Fruit fly (Drosophila melanogaster) whole organism, embryonic: ENCODE results near the gene SsRbeta.

Source experiments
- Antp ChIP-seq: fragments of 200-800 bp; sonication (Bioruptor generic); optimal IDR thresholded peaks from 3 replicates; lab custom pipeline; 2016; ENCODE audit warnings: missing biosample characterization, missing genetic modification characterization
- CG10209 ChIP-seq: fragments of 200-800 bp; sonication (Bioruptor generic); optimal IDR thresholded peaks from 3 replicates; lab custom pipeline; 2017; ENCODE audit warnings: missing biosample characterization, mild to moderate bottlenecking, missing genetic modification characterization, missing genetic modification reagents
- CG10462 ChIP-seq: fragments of 200-800 bp; sonication (Bioruptor generic); optimal IDR thresholded peaks from 2 replicates; lab custom pipeline; 2016; ENCODE audit warnings: missing biosample characterization, missing genetic modification characterization
- CG11456 ChIP-seq: fragments of 200-800 bp; sonication (Bioruptor generic); IDR thresholded peaks from 3 replicates; pipeline ENCODE4 v1.3.6; 2022; ENCODE audit warnings: missing biosample characterization, missing genetic modification characterization
- CG11696 ChIP-seq: fragments of 200-800 bp; sonication (Bioruptor generic); IDR thresholded peaks from 2 replicates; pipeline ENCODE4 v1.3.6; 2022; ENCODE audit warnings: missing biosample characterization, missing genetic modification characterization
- CG12236 ChIP-seq: fragments of 200-800 bp; sonication (Bioruptor generic); optimal IDR thresholded peaks from 2 replicates; lab custom pipeline; 2016; ENCODE audit warnings: missing biosample characterization, missing genetic modification characterization
- CG1233 ChIP-seq: fragments of 200-800 bp; sonication (Bioruptor generic); optimal IDR thresholded peaks from 4 replicates; lab custom pipeline; 2018; ENCODE audit warnings: missing biosample characterization, mild to moderate bottlenecking, missing genetic modification characterization
- CG12391 ChIP-seq: fragments of 200-800 bp; sonication (Bioruptor generic); optimal IDR thresholded peaks from 3 replicates; lab custom pipeline; 2018; ENCODE audit warnings: missing biosample characterization, mild to moderate bottlenecking, missing genetic modification characterization, moderate library complexity
- CG14965 ChIP-seq: fragments of 200-800 bp; sonication (Bioruptor generic); optimal IDR thresholded peaks from 2 replicates; lab custom pipeline; 2016; ENCODE audit warnings: missing biosample characterization, missing genetic modification characterization, borderline replicate concordance
- CG15269 ChIP-seq: fragments of 200-800 bp; sonication (Bioruptor generic); optimal IDR thresholded peaks from 2 replicates; lab custom pipeline; 2018; ENCODE audit warnings: missing biosample characterization, mild to moderate bottlenecking, missing genetic modification characterization, moderate library complexity
- CG15514 ChIP-seq: fragments of 200-800 bp; sonication (Bioruptor generic); optimal IDR thresholded peaks from 3 replicates; lab custom pipeline; 2017; ENCODE audit warnings: missing biosample characterization, missing genetic modification characterization, mild to moderate bottlenecking, moderate library complexity, missing genetic modification reagents
- CG16815 ChIP-seq: fragments of 200-800 bp; sonication (Bioruptor generic); optimal IDR thresholded peaks from 3 replicates; lab custom pipeline; 2017; ENCODE audit warnings: missing biosample characterization, mild to moderate bottlenecking, missing genetic modification characterization
- CG18011 ChIP-seq: fragments of 200-800 bp; sonication (Bioruptor generic); optimal IDR thresholded peaks from 2 replicates; lab custom pipeline; 2017; ENCODE audit warnings: missing biosample characterization, missing genetic modification characterization, mild to moderate bottlenecking, moderate library complexity, missing genotype
- CG30020 ChIP-seq: fragments of 200-800 bp; optimal IDR thresholded peaks from 2 replicates; lab custom pipeline; 2019; ENCODE audit warnings: missing biosample characterization, mild to moderate bottlenecking, missing genetic modification characterization, moderate library complexity
- CG33213 ChIP-seq: fragments of 200-800 bp; sonication (Bioruptor generic); optimal IDR thresholded peaks from 3 replicates; lab custom pipeline; 2016; ENCODE audit warnings: missing biosample characterization, missing genetic modification characterization
- CG4282 ChIP-seq: fragments of 200-800 bp; sonication (Bioruptor generic); optimal IDR thresholded peaks from 2 replicates; lab custom pipeline; 2016; ENCODE audit warnings: missing biosample characterization, missing genetic modification characterization
- CG5953 ChIP-seq: fragments of 200-800 bp; sonication (Bioruptor generic); IDR thresholded peaks from 2 replicates; pipeline ENCODE4 v1.3.6; 2022; ENCODE audit warnings: missing biosample characterization, missing genetic modification characterization
- CG6654 ChIP-seq: fragments of 200-800 bp; sonication (Bioruptor generic); optimal IDR thresholded peaks from 2 replicates; lab custom pipeline; 2017; ENCODE audit warnings: missing biosample characterization, mild to moderate bottlenecking, missing genetic modification characterization
- CG6683 ChIP-seq: fragments of 200-800 bp; sonication (Bioruptor generic); optimal IDR thresholded peaks from 2 replicates; lab custom pipeline; 2017; ENCODE audit warnings: missing biosample characterization, mild to moderate bottlenecking, missing genetic modification characterization, missing genetic modification reagents
- CG6854 ChIP-seq: fragments of 200-800 bp; sonication (Bioruptor generic); optimal IDR thresholded peaks from 3 replicates; lab custom pipeline; 2017; ENCODE audit warnings: missing biosample characterization, mild to moderate bottlenecking, missing genetic modification characterization
- CG9797 ChIP-seq: fragments of 200-800 bp; sonication (Bioruptor generic); optimal IDR thresholded peaks from 3 replicates; lab custom pipeline; 2018; ENCODE audit warnings: missing biosample characterization, mild to moderate bottlenecking, missing genetic modification characterization
- CG9817 ChIP-seq: fragments of 200-800 bp; sonication (Bioruptor generic); optimal IDR thresholded peaks from 2 replicates; lab custom pipeline; 2018; ENCODE audit warnings: missing biosample characterization, mild to moderate bottlenecking, missing genetic modification characterization, moderate library complexity
- CrebB ChIP-seq: fragments of 200-800 bp; sonication (Bioruptor generic); optimal IDR thresholded peaks from 3 replicates; lab custom pipeline; 2018; ENCODE audit warnings: missing biosample characterization, mild to moderate bottlenecking, missing genetic modification characterization
- D ChIP-seq, 2 experiments: fragments of 200-800 bp in 1 of 2; fragments of >200 bp in 1 of 2; sonication (Bioruptor generic) in 1 of 2; optimal IDR thresholded peaks; 2 replicates in 1 of 2; 3 replicates in 1 of 2; lab custom pipeline; 2017; ENCODE audit warnings: mild to moderate bottlenecking in 1 of 2, missing biosample characterization in 1 of 2, missing genetic modification characterization in 1 of 2, missing genetic modification reagents in 1 of 2
- Dek ChIP-seq: fragments of 200-800 bp; sonication (Bioruptor generic); optimal IDR thresholded peaks from 3 replicates; lab custom pipeline; 2019; ENCODE audit warnings: missing biosample characterization, mild to moderate bottlenecking, missing genetic modification characterization, moderate library complexity
- Dp ChIP-seq: fragments of 200-800 bp; sonication (Bioruptor generic); optimal IDR thresholded peaks from 2 replicates; lab custom pipeline; 2018; ENCODE audit warnings: missing biosample characterization, mild to moderate bottlenecking, missing genetic modification characterization, moderate library complexity
- GATAe ChIP-seq: fragments of 200-800 bp; sonication (Bioruptor generic); conservative IDR thresholded peaks from 2 replicates; pipeline ENCODE4 v1.3.6; 2022; ENCODE audit warnings: missing biosample characterization, missing genetic modification characterization
- HLH4C ChIP-seq: fragments of 200-800 bp; sonication (Bioruptor generic); IDR thresholded peaks from 3 replicates; pipeline ENCODE4 v1.3.6; 2022; ENCODE audit warnings: missing biosample characterization, missing genetic modification characterization; ENCODE audit not compliant: partially characterized antibody
- Lpt ChIP-seq: fragments of >200 bp; optimal IDR thresholded peaks from 2 replicates; lab custom pipeline; 2018; ENCODE audit warnings: missing biosample characterization, missing genetic modification characterization
- Rx ChIP-seq: fragments of 200-800 bp; sonication (Bioruptor generic); IDR thresholded peaks from 2 replicates; pipeline ENCODE4 v1.3.6; 2022; ENCODE audit warnings: missing biosample characterization, missing genetic modification characterization
- Six4 ChIP-seq: fragments of 200-800 bp; sonication (Bioruptor generic); optimal IDR thresholded peaks from 2 replicates; lab custom pipeline; 2016; ENCODE audit warnings: missing biosample characterization, missing genetic modification characterization
- Taf1 ChIP-seq: fragments of 200-800 bp; sonication (Bioruptor generic); IDR thresholded peaks from 2 replicates; pipeline ENCODE4 v1.3.6; 2022; ENCODE audit warnings: missing biosample characterization, missing genetic modification characterization
- Tbp ChIP-seq: fragments of >200 bp; optimal IDR thresholded peaks from 2 replicates; lab custom pipeline; 2018; ENCODE audit warnings: missing biosample characterization, missing genetic modification characterization
- ab ChIP-seq: fragments of 200-800 bp; sonication (Bioruptor generic); optimal IDR thresholded peaks from 2 replicates; lab custom pipeline; 2016; ENCODE audit warnings: missing biosample characterization, missing genetic modification characterization
- cato ChIP-seq: fragments of 200-800 bp; sonication (Bioruptor generic); optimal IDR thresholded peaks from 2 replicates; lab custom pipeline; 2016; ENCODE audit warnings: missing biosample characterization, missing genetic modification characterization, borderline replicate concordance
- crol ChIP-seq: fragments of 200-800 bp; sonication (Bioruptor generic); IDR thresholded peaks from 2 replicates; pipeline ENCODE4 v1.3.6; 2022; ENCODE audit warnings: missing biosample characterization, missing genetic modification characterization
- en ChIP-seq: fragments of 200-800 bp; sonication (Bioruptor generic); optimal IDR thresholded peaks from 2 replicates; lab custom pipeline; 2016; ENCODE audit warnings: missing biosample characterization, missing genetic modification characterization
- gcm2 ChIP-seq: fragments of 200-800 bp; sonication (Bioruptor generic); optimal IDR thresholded peaks from 2 replicates; lab custom pipeline; 2016; ENCODE audit warnings: missing biosample characterization, missing genetic modification characterization
- hbn ChIP-seq: fragments of 200-800 bp; sonication (Bioruptor generic); IDR thresholded peaks from 2 replicates; pipeline ENCODE4 v1.3.6; 2022; ENCODE audit warnings: missing biosample characterization, missing genetic modification characterization; ENCODE audit not compliant: partially characterized antibody
- hth ChIP-seq: fragments of >200 bp; optimal IDR thresholded peaks from 2 replicates; lab custom pipeline; 2017; ENCODE audit warnings: inconsistent platforms
- org-1 ChIP-seq: fragments of 200-800 bp; sonication (Bioruptor generic); optimal IDR thresholded peaks from 2 replicates; lab custom pipeline; 2017; ENCODE audit warnings: missing biosample characterization, missing genetic modification characterization
- slp2 ChIP-seq: fragments of 200-800 bp; sonication (Bioruptor generic); optimal IDR thresholded peaks from 2 replicates; lab custom pipeline; 2016; ENCODE audit warnings: missing biosample characterization, missing genetic modification characterization
- sqz ChIP-seq: fragments of 200-800 bp; sonication (Bioruptor generic); optimal IDR thresholded peaks from 3 replicates; lab custom pipeline; 2018; ENCODE audit warnings: missing biosample characterization, mild to moderate bottlenecking, missing genetic modification characterization
- ssp ChIP-seq: fragments of 200-800 bp; sonication (Bioruptor generic); IDR thresholded peaks from 2 replicates; pipeline ENCODE4 v1.3.6; 2022; ENCODE audit warnings: missing biosample characterization, missing genetic modification characterization
- trem ChIP-seq: fragments of 200-800 bp; optimal IDR thresholded peaks from 3 replicates; lab custom pipeline; 2019; ENCODE audit warnings: missing biosample characterization, mild to moderate bottlenecking, missing genetic modification characterization, moderate library complexity
- tup ChIP-seq: fragments of 200-800 bp; sonication (Bioruptor generic); optimal IDR thresholded peaks from 2 replicates; lab custom pipeline; 2016; ENCODE audit warnings: missing biosample characterization, mild to moderate bottlenecking, missing genetic modification characterization, moderate library complexity
- z ChIP-seq: fragments of 200-800 bp; sonication (Bioruptor generic); IDR thresholded peaks from 3 replicates; pipeline ENCODE4 v1.3.6; 2022; ENCODE audit warnings: missing biosample characterization, missing genetic modification characterization
- zen2 ChIP-seq: fragments of 200-800 bp; sonication (Bioruptor generic); IDR thresholded peaks from 3 replicates; pipeline ENCODE4 v1.3.6; 2022; ENCODE audit warnings: missing biosample characterization, missing genetic modification characterization; ENCODE audit not compliant: partially characterized antibody

The SsRbeta gene

DNA sequence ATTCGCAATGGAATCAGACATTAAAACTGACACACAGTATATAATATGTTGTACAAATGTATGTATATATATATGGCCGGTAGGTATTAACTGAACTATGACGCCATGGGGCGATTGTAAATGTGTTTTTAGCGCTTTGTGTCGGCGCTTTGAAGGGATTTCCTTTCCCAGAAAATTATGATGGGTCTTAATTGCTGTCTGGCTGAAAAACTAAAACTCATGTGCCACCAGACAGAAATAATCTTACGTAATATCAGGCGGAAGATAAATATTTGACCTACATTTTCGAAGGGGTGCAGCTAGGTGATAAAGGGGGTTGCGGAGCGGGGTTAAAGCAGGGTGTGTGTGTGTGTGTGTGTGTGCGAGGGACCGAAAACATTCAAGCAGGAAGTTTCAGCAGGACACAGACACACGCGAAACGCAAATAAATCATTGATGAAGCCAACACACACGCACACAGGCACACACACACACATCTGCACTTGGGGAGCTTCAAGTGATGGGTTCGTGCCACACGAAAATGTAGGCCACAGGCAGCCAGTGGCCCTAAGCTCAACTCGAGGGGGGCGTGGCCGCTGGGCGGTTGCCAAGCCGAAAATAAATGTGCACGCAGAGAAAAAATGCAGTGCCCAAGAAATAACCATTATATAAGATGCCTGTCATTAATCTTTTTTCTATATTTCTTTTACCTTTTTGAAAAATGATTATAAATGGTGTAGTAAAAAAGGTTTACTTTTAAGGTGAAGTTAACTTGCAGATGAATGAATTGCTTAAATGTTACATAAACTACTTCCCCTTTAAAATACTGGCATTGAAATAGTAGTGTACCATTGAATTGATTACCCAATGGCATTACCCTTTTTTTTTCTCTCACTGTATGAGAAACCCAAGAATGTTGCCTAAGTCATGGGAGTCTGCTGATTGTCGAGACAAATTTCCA lies 28.1 kb downstream of the SsRbeta start (continued):
- TF ChIP-seq CG6683 (GFP tag; lab: Kevin White, UChicago) (peak; percentile 10), CG14965 (GFP tag; lab: Kevin White, UChicago) (no peak), trem (peak; percentile 34), CrebB (tag; lab: Kevin White, UChicago) (no peak), Dp (GFP tag; lab: Kevin White, UChicago) (no peak), HLH4C (GFP tag; lab: Robert Waterston, UW) (no peak), Six4 (GFP tag; lab: Kevin White, UChicago) (peak; percentile 20), sqz (GFP tag; lab: Kevin White, UChicago) (peak; percentile 17), CG30020 (tag; lab: Kevin White, UChicago) (no peak), crol (GFP tag; lab: Robert Waterston, UW) (no peak), GATAe (GFP tag; lab: Robert Waterston, UW) (no peak), hth (lab: Kevin White, UChicago) (no peak), CG6854 (no peak), CG33213 (GFP tag; lab: Kevin White, UChicago) (no peak), Antp (peak; percentile 14), CG11696 (GFP tag; lab: Robert Waterston, UW) (no peak), CG16815 (GFP tag; lab: Kevin White, UChicago) (no peak), Tbp (GFP tag; lab: Kevin White, UChicago) (no peak), ssp (GFP tag; lab: Robert Waterston, UW) (peak; percentile 32; the same call in 1 of the 2 replicates), slp2 (GFP tag; lab: Kevin White, UChicago) (peak; percentile 20), CG10462 (no peak), CG18011 (GFP tag; lab: Kevin White, UChicago) (no peak), en (GFP tag; lab: Kevin White, UChicago) (peak; percentile 43), ab (GFP tag; lab: Kevin White, UChicago) (no peak), CG9797 (GFP tag; lab: Kevin White, UChicago) (no peak), CG9817 (peak; percentile 38), zen2 (no peak), hbn (GFP tag; lab: Robert Waterston, UW) (no peak), Lpt (GFP tag; lab: Kevin White, UChicago) (no peak), CG6654 (GFP tag; lab: Kevin White, UChicago) (no peak), Dek (peak; percentile 44), tup (GFP tag; lab: Kevin White, UChicago) (no peak), CG10209 (GFP tag; lab: Kevin White, UChicago) (peak; percentile 50), gcm2 (GFP tag; lab: Kevin White, UChicago) (no peak), CG11456 (GFP tag; lab: Robert Waterston, UW) (no peak), cato (GFP tag; lab: Kevin White, UChicago) (peak; percentile 35), CG4282 (no peak), CG12236 (GFP tag; lab: Kevin White, UChicago) (peak; percentile 3), Rx (GFP tag; lab: Robert Waterston, UW) (peak; percentile 4; the same call in 1 of the 2 replicates), D (optimal IDR thresholded peaks at IDR 0.05; lab: Kevin White, UChicago) (no peak), D (GFP tag; optimal IDR thresholded peaks at IDR 0.05; lab: Kevin White, UChicago) (peak; percentile 30), CG5953 (GFP tag; lab: Robert Waterston, UW) (no peak), org-1 (GFP tag; lab: Kevin White, UChicago) (peak; percentile 48), CG12391 (peak; percentile 63), CG1233 (GFP tag; lab: Kevin White, UChicago) (no peak), z (GFP tag; lab: Robert Waterston, UW) (no peak), Taf1 (GFP tag; lab: Robert Waterston, UW) (no peak), CG15514 (peak; percentile 14), CG15269 (tag; lab: Kevin White, UChicago) (peak; percentile 61)
